Fruit fly (Drosophila melanogaster) whole organism, embryonic: ENCODE results near the gene Crz.

Source experiments
- Awh ChIP-seq: fragments of 200-800 bp; sonication (Bioruptor generic); IDR thresholded peaks from 2 replicates; pipeline ENCODE4, ENCODE4 v1.3.6; 2022; ENCODE audit warnings: missing biosample characterization, missing genetic modification characterization
- CG10565 ChIP-seq: fragments of 200-800 bp; sonication (Bioruptor generic); optimal IDR thresholded peaks from 3 replicates; lab custom pipeline; 2016; ENCODE audit warnings: missing biosample characterization, mild to moderate bottlenecking, missing genetic modification characterization
- CG11247 ChIP-seq: fragments of 200-800 bp; sonication (Bioruptor generic); IDR thresholded peaks from 2 replicates; pipeline ENCODE4 v1.3.6; 2022; ENCODE audit warnings: missing biosample characterization, missing genetic modification characterization
- CG12769 ChIP-seq: fragments of 200-800 bp; sonication (Bioruptor generic); optimal IDR thresholded peaks from 2 replicates; lab custom pipeline; 2019; ENCODE audit warnings: missing biosample characterization, mild to moderate bottlenecking, missing genetic modification characterization, moderate library complexity
- CG13287 ChIP-seq: fragments of 200-800 bp; sonication (Bioruptor generic); IDR thresholded peaks from 2 replicates; pipeline ENCODE4 v1.3.6; 2022; ENCODE audit warnings: missing biosample characterization, missing genetic modification characterization; ENCODE audit not compliant: partially characterized antibody
- CG13775 ChIP-seq: fragments of 200-800 bp; sonication (Bioruptor generic); optimal IDR thresholded peaks from 3 replicates; lab custom pipeline; 2017; ENCODE audit warnings: missing biosample characterization, mild to moderate bottlenecking, missing genetic modification characterization
- CG15514 ChIP-seq: fragments of 200-800 bp; sonication (Bioruptor generic); optimal IDR thresholded peaks from 3 replicates; lab custom pipeline; 2017; ENCODE audit warnings: missing biosample characterization, missing genetic modification characterization, mild to moderate bottlenecking, moderate library complexity, missing genetic modification reagents
- CG15696 ChIP-seq: fragments of 200-800 bp; sonication (Bioruptor generic); optimal IDR thresholded peaks from 2 replicates; lab custom pipeline; 2019; ENCODE audit warnings: missing biosample characterization, mild to moderate bottlenecking, missing genetic modification characterization, moderate library complexity
- CG16779 ChIP-seq: fragments of 200-800 bp; sonication (Bioruptor generic); IDR thresholded peaks from 2 replicates; pipeline ENCODE4 v1.3.6; 2022; ENCODE audit warnings: missing biosample characterization, missing genetic modification characterization
- CG1792 ChIP-seq: fragments of 200-800 bp; sonication (Bioruptor generic); optimal IDR thresholded peaks from 2 replicates; lab custom pipeline; 2016; ENCODE audit warnings: missing biosample characterization, missing genetic modification characterization
- CG18011 ChIP-seq: fragments of 200-800 bp; sonication (Bioruptor generic); optimal IDR thresholded peaks from 2 replicates; lab custom pipeline; 2017; ENCODE audit warnings: missing biosample characterization, missing genetic modification characterization, mild to moderate bottlenecking, moderate library complexity, missing genotype
- CG18599 ChIP-seq: fragments of 200-800 bp; sonication (Bioruptor generic); optimal IDR thresholded peaks from 3 replicates; lab custom pipeline; 2017; ENCODE audit warnings: missing biosample characterization, missing genetic modification characterization, mild to moderate bottlenecking, moderate library complexity, missing genetic modification reagents
- CG2129 ChIP-seq: fragments of 200-800 bp; sonication (Bioruptor generic); IDR thresholded peaks from 2 replicates; pipeline ENCODE4 v1.3.6; 2022; ENCODE audit warnings: missing biosample characterization, missing genetic modification characterization; ENCODE audit not compliant: partially characterized antibody
- CG31388 ChIP-seq: fragments of 200-800 bp; sonication (Bioruptor generic); optimal IDR thresholded peaks from 2 replicates; lab custom pipeline; 2016; ENCODE audit warnings: missing biosample characterization, missing genetic modification characterization
- CG3407 ChIP-seq: fragments of 200-800 bp; sonication (Bioruptor generic); optimal IDR thresholded peaks from 2 replicates; lab custom pipeline; 2018; ENCODE audit warnings: missing biosample characterization, mild to moderate bottlenecking, missing genetic modification characterization
- CG4282 ChIP-seq: fragments of 200-800 bp; sonication (Bioruptor generic); optimal IDR thresholded peaks from 2 replicates; lab custom pipeline; 2016; ENCODE audit warnings: missing biosample characterization, missing genetic modification characterization
- CG4328 ChIP-seq: fragments of 200-800 bp; sonication (Bioruptor generic); optimal IDR thresholded peaks from 3 replicates; lab custom pipeline; 2017; ENCODE audit warnings: missing biosample characterization, missing genetic modification reagents, missing genetic modification characterization
- CG5180 ChIP-seq: fragments of 200-800 bp; sonication (Bioruptor generic); optimal IDR thresholded peaks from 3 replicates; lab custom pipeline; 2017; ENCODE audit warnings: missing biosample characterization, missing genetic modification characterization, mild to moderate bottlenecking, moderate library complexity, missing genetic modification reagents
- CG6791 ChIP-seq: fragments of 200-800 bp; sonication (Bioruptor generic); IDR thresholded peaks from 3 replicates; pipeline ENCODE4 v1.3.6; 2022; ENCODE audit warnings: missing biosample characterization, missing genetic modification characterization; ENCODE audit not compliant: partially characterized antibody
- CG7745 ChIP-seq: fragments of 200-800 bp; sonication (Bioruptor generic); optimal IDR thresholded peaks from 2 replicates; lab custom pipeline; 2018; ENCODE audit warnings: missing biosample characterization, mild to moderate bottlenecking, missing genetic modification characterization, moderate library complexity
- CG9609 ChIP-seq: fragments of 200-800 bp; sonication (Bioruptor generic); optimal IDR thresholded peaks from 3 replicates; lab custom pipeline; 2016; ENCODE audit warnings: missing biosample characterization, missing genetic modification characterization
- Camta ChIP-seq: fragments of 200-800 bp; sonication (Bioruptor generic); optimal IDR thresholded peaks from 2 replicates; lab custom pipeline; 2016; ENCODE audit warnings: missing biosample characterization, missing genetic modification characterization
- Dbx ChIP-seq: fragments of 200-800 bp; sonication (Bioruptor generic); IDR thresholded peaks from 3 replicates; pipeline ENCODE4 v1.3.6; 2022; ENCODE audit warnings: missing biosample characterization, missing genetic modification characterization
- Dp ChIP-seq: fragments of 200-800 bp; sonication (Bioruptor generic); optimal IDR thresholded peaks from 2 replicates; lab custom pipeline; 2018; ENCODE audit warnings: missing biosample characterization, mild to moderate bottlenecking, missing genetic modification characterization, moderate library complexity
- E2f1 ChIP-seq: fragments of 200-800 bp; sonication (Bioruptor generic); IDR thresholded peaks from 2 replicates; pipeline ENCODE4 v1.3.6; 2022; ENCODE audit warnings: missing biosample characterization, missing genetic modification characterization
- Fer1 ChIP-seq: fragments of 200-800 bp; sonication (Bioruptor generic); optimal IDR thresholded peaks from 2 replicates; lab custom pipeline; 2017; ENCODE audit warnings: missing biosample characterization, mild to moderate bottlenecking, missing genetic modification characterization
- H15 ChIP-seq: fragments of 200-800 bp; sonication (Bioruptor generic); IDR thresholded peaks from 3 replicates; pipeline ENCODE4 v1.3.6; 2022; ENCODE audit warnings: missing biosample characterization, missing genetic modification characterization
- HHEX ChIP-seq: fragments of 200-800 bp; sonication (Bioruptor generic); optimal IDR thresholded peaks from 3 replicates; lab custom pipeline; 2017; ENCODE audit warnings: missing biosample characterization, mild to moderate bottlenecking, missing genetic modification characterization, missing genetic modification reagents
- Hr3 ChIP-seq: fragments of 200-800 bp; sonication (Bioruptor generic); optimal IDR thresholded peaks from 3 replicates; lab custom pipeline; 2016; ENCODE audit warnings: missing biosample characterization, missing genetic modification characterization
- Kr ChIP-seq: fragments of 200-800 bp; sonication (Bioruptor generic); optimal IDR thresholded peaks from 2 replicates; lab custom pipeline; 2017; ENCODE audit warnings: missing biosample characterization, mild to moderate bottlenecking, missing genetic modification characterization
- Max ChIP-seq: fragments of 200-800 bp; sonication (Bioruptor generic); optimal IDR thresholded peaks from 2 replicates; lab custom pipeline; 2016; ENCODE audit warnings: missing biosample characterization, mild to moderate bottlenecking, missing genetic modification characterization
- Mrtf ChIP-seq: fragments of 200-800 bp; sonication (Bioruptor generic); IDR thresholded peaks from 3 replicates; pipeline ENCODE4 v1.3.6; 2022; ENCODE audit warnings: missing biosample characterization, missing genetic modification characterization
- Sry-β ChIP-seq: fragments of 200-800 bp; sonication (Bioruptor generic); optimal IDR thresholded peaks from 2 replicates; lab custom pipeline; 2018; ENCODE audit warnings: missing biosample characterization, mild to moderate bottlenecking, missing genetic modification characterization, moderate library complexity
- ash1 ChIP-seq: fragments of 200-800 bp; sonication (Bioruptor generic); optimal IDR thresholded peaks from 2 replicates; lab custom pipeline; 2018; ENCODE audit warnings: missing biosample characterization, mild to moderate bottlenecking, missing genetic modification characterization
- da ChIP-seq: fragments of 200-800 bp; sonication (Bioruptor generic); optimal IDR thresholded peaks from 2 replicates; lab custom pipeline; 2016; ENCODE audit warnings: missing biosample characterization, missing genetic modification characterization
- dan ChIP-seq: fragments of 200-800 bp; sonication (Bioruptor generic); IDR thresholded peaks from 2 replicates; pipeline ENCODE4 v1.3.6; 2022; ENCODE audit warnings: missing biosample characterization, missing genetic modification characterization
- gsb-n ChIP-seq: fragments of 200-800 bp; sonication (Bioruptor generic); optimal IDR thresholded peaks from 3 replicates; lab custom pipeline; 2018; ENCODE audit warnings: missing biosample characterization, mild to moderate bottlenecking, missing genetic modification characterization
- gt ChIP-seq: fragments of 200-800 bp; sonication (Bioruptor generic); IDR thresholded peaks from 2 replicates; pipeline ENCODE4 v1.3.6; 2022; ENCODE audit warnings: missing biosample characterization, missing genetic modification characterization
- klu ChIP-seq: fragments of 200-800 bp; sonication (Bioruptor generic); IDR thresholded peaks from 2 replicates; pipeline ENCODE4 v1.3.6; 2022; ENCODE audit warnings: missing biosample characterization, missing genetic modification characterization
- lov ChIP-seq, 2 experiments: fragments of 200-800 bp in 1 of 2; fragments of >200 bp in 1 of 2; sonication (Bioruptor generic) in 1 of 2; IDR thresholded peaks in 1 of 2; optimal IDR thresholded peaks in 1 of 2; 2 replicates in 1 of 2; 3 replicates in 1 of 2; pipeline versions ENCODE4 v1.3.6 to Lab custom; 2017 to 2022; ENCODE audit warnings: missing biosample characterization in 1 of 2, missing genetic modification characterization in 1 of 2
- maf-S ChIP-seq: fragments of 200-800 bp; sonication (Bioruptor generic); optimal IDR thresholded peaks from 2 replicates; lab custom pipeline; 2016; ENCODE audit warnings: missing biosample characterization, missing genetic modification characterization
- mam ChIP-seq: fragments of 200-800 bp; sonication (Bioruptor generic); optimal IDR thresholded peaks from 3 replicates; lab custom pipeline; 2016; ENCODE audit warnings: missing biosample characterization, missing genetic modification characterization
- pan ChIP-seq, 4 experiments: fragments of >200 bp in 3 of 4; fragments of 200-800 bp in 1 of 4; sonication (Bioruptor generic) in 1 of 4; optimal IDR thresholded peaks in 3 of 4; IDR thresholded peaks in 1 of 4; 2 replicates each; pipeline versions ENCODE4 v1.3.6 to Lab custom; 2017 to 2022; ENCODE audit warnings: missing biosample characterization in 2 of 4, missing genetic modification characterization in 2 of 4, mixed read lengths in 1 of 4
- row ChIP-seq: fragments of 200-800 bp; sonication (Bioruptor generic); IDR thresholded peaks from 3 replicates; pipeline ENCODE4 v1.3.6; 2022; ENCODE audit warnings: missing biosample characterization, missing genetic modification characterization
- scrt ChIP-seq: fragments of 200-800 bp; sonication (Bioruptor generic); optimal IDR thresholded peaks from 2 replicates; lab custom pipeline; 2018; ENCODE audit warnings: missing biosample characterization, mild to moderate bottlenecking, missing genetic modification characterization, moderate library complexity
- sisA ChIP-seq: fragments of 200-800 bp; sonication (Bioruptor generic); IDR thresholded peaks from 2 replicates; pipeline ENCODE4 v1.3.6; 2022; ENCODE audit warnings: missing biosample characterization, missing genetic modification characterization
- zen2 ChIP-seq: fragments of 200-800 bp; sonication (Bioruptor generic); IDR thresholded peaks from 3 replicates; pipeline ENCODE4 v1.3.6; 2022; ENCODE audit warnings: missing biosample characterization, missing genetic modification characterization; ENCODE audit not compliant: partially characterized antibody
- zfh1 ChIP-seq: fragments of 200-800 bp; sonication (Bioruptor generic); IDR thresholded peaks from 3 replicates; pipeline ENCODE4 v1.3.6; 2022; ENCODE audit warnings: missing biosample characterization, missing genetic modification characterization

Gene Crz

dm6 chr3R:14283754-14284421, 30.8 kb upstream of the Crz start (continued):
- TF ChIP-seq CG2129 (no peak), maf-S (GFP tag; lab: Kevin White, UChicago) (peak; percentile 90), CG10565 (GFP tag; lab: Kevin White, UChicago) (peak; percentile 90), CG4282 (GFP tag; lab: Kevin White, UChicago) (peak; percentile 65), CG6791 (GFP tag; lab: Robert Waterston, UW) (no peak), lov (optimal IDR thresholded peaks at IDR 0.05; lab: Kevin White, UChicago) (no peak), lov (GFP tag; IDR thresholded peaks at IDR 0.05; lab: Robert Waterston, UW) (no peak), Awh (GFP tag; lab: Robert Waterston, UW) (no peak), Hr3 (GFP tag; lab: Kevin White, UChicago) (peak; percentile 99), klu (GFP tag; lab: Robert Waterston, UW) (no peak), Dbx (GFP tag; lab: Robert Waterston, UW) (no peak), zfh1 (GFP tag; lab: Robert Waterston, UW) (no peak), HHEX (peak; percentile 98), Camta (peak; percentile 95), ash1 (GFP tag; lab: Kevin White, UChicago) (peak; percentile 71), da (GFP tag; lab: Kevin White, UChicago) (peak; percentile 87), CG11247 (GFP tag; lab: Robert Waterston, UW) (no peak), CG15696 (tag; lab: Kevin White, UChicago) (peak; percentile 87), scrt (GFP tag; lab: Kevin White, UChicago) (peak; percentile 98), dan (no peak), CG3407 (GFP tag; lab: Kevin White, UChicago) (peak; percentile 97), CG4328 (peak; percentile 96), CG7745 (peak; percentile 83), zen2 (GFP tag; lab: Robert Waterston, UW) (no peak), CG9609 (peak; percentile 92), gt (GFP tag; lab: Robert Waterston, UW) (no peak), Max (GFP tag; lab: Kevin White, UChicago) (peak; percentile 98), CG15514 (GFP tag; lab: Kevin White, UChicago) (peak; percentile 93), Fer1 (GFP tag; lab: Kevin White, UChicago) (peak; percentile 98), CG13775 (peak; percentile 98), CG5180 (GFP tag; lab: Kevin White, UChicago) (peak; percentile 91), CG18011 (peak; percentile 90), pan (optimal IDR thresholded peaks at IDR 0.05; lab: Kevin White, UChicago) (no peak), pan (GFP tag; optimal IDR thresholded peaks at IDR 0.05 in 1 of 2, IDR thresholded peaks at IDR 0.05 in 1 of 2) (no peak), sisA (no peak), Dp (GFP tag; lab: Kevin White, UChicago) (peak; percentile 27), Sry-β (peak; percentile 67), CG16779 (GFP tag; lab: Robert Waterston, UW) (no peak), CG12769 (tag; lab: Kevin White, UChicago) (peak; percentile 98), gsb-n (peak; percentile 99), CG31388 (GFP tag; lab: Kevin White, UChicago) (peak; percentile 96), Mrtf (GFP tag; lab: Robert Waterston, UW) (no peak), mam (GFP tag; lab: Kevin White, UChicago) (peak; percentile 95), CG13287 (GFP tag; lab: Robert Waterston, UW) (no peak), row (GFP tag; lab: Robert Waterston, UW) (no peak), Kr (GFP tag; lab: Kevin White, UChicago) (no peak), CG1792 (GFP tag; lab: Kevin White, UChicago) (peak; percentile 93), E2f1 (GFP tag; lab: Robert Waterston, UW) (no peak), CG18599 (GFP tag; lab: Kevin White, UChicago) (peak; percentile 98), H15 (GFP tag; lab: Robert Waterston, UW) (no peak)
